Worm (Caenorhabditis elegans) whole organism, late embryonic: ENCODE data around the gene F31F7.1.

ENCODE experiments used
- C08G9.2 ChIP-seq: sonication (generic microtip); optimal IDR thresholded peaks from 2 replicates; lab custom pipeline; 2016; ENCODE audit warnings: mild to moderate bottlenecking, missing genetic modification characterization, moderate library complexity, missing compliant biosample characterization
- T23F11.4 ChIP-seq: fragments of 200-800 bp; sonication (Bioruptor generic); optimal IDR thresholded peaks from 2 replicates; lab custom pipeline; 2018; ENCODE audit warnings: mild to moderate bottlenecking, missing genetic modification characterization, missing compliant biosample characterization
- ahr-1 ChIP-seq: sonication (generic microtip); optimal IDR thresholded peaks from 2 replicates; lab custom pipeline; 2016; ENCODE audit warnings: missing genetic modification characterization, missing compliant biosample characterization
- ama-1 ChIP-seq: fragments of 150-350 bp; optimal IDR thresholded peaks from 2 replicates; lab custom pipeline; 2014
- ceh-18 ChIP-seq: sonication (generic microtip); optimal IDR thresholded peaks from 2 replicates; lab custom pipeline; 2016; ENCODE audit warnings: missing genetic modification characterization, missing compliant biosample characterization
- ceh-19 ChIP-seq: fragments of 200-800 bp; sonication (Bioruptor generic); optimal IDR thresholded peaks from 2 replicates; lab custom pipeline; 2018; ENCODE audit warnings: mild to moderate bottlenecking, missing genetic modification characterization, missing compliant biosample characterization
- ceh-2 ChIP-seq: sonication (generic microtip); optimal IDR thresholded peaks from 2 replicates; lab custom pipeline; 2016; ENCODE audit warnings: missing genotype, missing genetic modification characterization, missing compliant biosample characterization
- ceh-22 ChIP-seq: sonication (generic microtip); optimal IDR thresholded peaks from 2 replicates; lab custom pipeline; 2017; ENCODE audit warnings: missing biosample characterization, missing genetic modification characterization
- ceh-24 ChIP-seq: sonication (generic microtip); optimal IDR thresholded peaks from 2 replicates; lab custom pipeline; 2016; ENCODE audit warnings: mild to moderate bottlenecking, missing genetic modification characterization, missing compliant biosample characterization
- ceh-30 ChIP-seq: fragments of 150-350 bp; optimal IDR thresholded peaks from 2 replicates; lab custom pipeline; 2014; ENCODE audit warnings: missing biosample characterization, missing genetic modification characterization
- ceh-31 ChIP-seq: sonication (generic microtip); optimal IDR thresholded peaks from 2 replicates; lab custom pipeline; 2016; ENCODE audit warnings: missing genetic modification characterization, missing compliant biosample characterization
- ceh-45 ChIP-seq: fragments of 200-800 bp; sonication (Bioruptor generic); IDR thresholded peaks from 2 replicates; pipeline ENCODE4 v1.3.6; 2022; ENCODE audit warnings: missing genetic modification reagents, missing genetic modification characterization, missing compliant biosample characterization
- ceh-48 ChIP-seq: sonication (generic microtip); optimal IDR thresholded peaks from 2 replicates; lab custom pipeline; 2016; ENCODE audit warnings: missing genetic modification characterization, inconsistent platforms, missing compliant biosample characterization
- ceh-6 ChIP-seq: fragments of 200-800 bp; sonication (Bioruptor generic); optimal IDR thresholded peaks from 2 replicates; lab custom pipeline; 2018; ENCODE audit warnings: mild to moderate bottlenecking, missing genetic modification characterization, missing compliant biosample characterization
- ceh-9 ChIP-seq: sonication (generic microtip); optimal IDR thresholded peaks from 2 replicates; lab custom pipeline; 2016; ENCODE audit warnings: mild to moderate bottlenecking, missing genetic modification characterization, inconsistent platforms, missing compliant biosample characterization
- dmd-4 ChIP-seq: sonication (generic microtip); optimal IDR thresholded peaks from 2 replicates; lab custom pipeline; 2016; ENCODE audit warnings: borderline replicate concordance, missing genetic modification characterization, missing compliant biosample characterization
- dve-1 ChIP-seq: sonication (generic microtip); optimal IDR thresholded peaks from 2 replicates; lab custom pipeline; 2017; ENCODE audit warnings: antibody characterized with exemption, mild to moderate bottlenecking, missing genetic modification characterization, missing compliant biosample characterization
- elt-2 ChIP-seq: sonication (generic microtip); optimal IDR thresholded peaks from 2 replicates; lab custom pipeline; 2016; ENCODE audit warnings: missing genetic modification reagents, missing genetic modification characterization, missing compliant biosample characterization
- elt-4 ChIP-seq: sonication (generic microtip); optimal IDR thresholded peaks from 2 replicates; lab custom pipeline; 2016; ENCODE audit warnings: missing genetic modification characterization, missing compliant biosample characterization
- ets-4 ChIP-seq: sonication (generic microtip); optimal IDR thresholded peaks from 2 replicates; lab custom pipeline; 2016; ENCODE audit warnings: missing genetic modification characterization, missing compliant biosample characterization
- eyg-1 ChIP-seq: sonication (generic microtip); optimal IDR thresholded peaks from 2 replicates; lab custom pipeline; 2016; ENCODE audit warnings: missing genotype, missing genetic modification characterization, missing compliant biosample characterization
- fkh-10 ChIP-seq: fragments of 150-350 bp; optimal IDR thresholded peaks from 2 replicates; lab custom pipeline; 2014; ENCODE audit warnings: missing biosample characterization, missing genetic modification reagents, missing genetic modification characterization
- fkh-6 ChIP-seq: sonication (generic microtip); optimal IDR thresholded peaks from 2 replicates; lab custom pipeline; 2016; ENCODE audit warnings: missing genetic modification characterization, missing compliant biosample characterization
- hlh-13 ChIP-seq: fragments of 200-800 bp; sonication (Bioruptor generic); optimal IDR thresholded peaks from 2 replicates; lab custom pipeline; 2018; ENCODE audit warnings: mild to moderate bottlenecking, missing genetic modification characterization, missing compliant biosample characterization
- hlh-30 ChIP-seq: sonication (generic microtip); optimal IDR thresholded peaks from 2 replicates; lab custom pipeline; 2017; ENCODE audit warnings: antibody characterized with exemption, missing genetic modification characterization, missing compliant biosample characterization; ENCODE audit not compliant: insufficient read depth
- hlh-8 ChIP-seq: sonication (generic microtip); optimal IDR thresholded peaks from 2 replicates; lab custom pipeline; 2016; ENCODE audit warnings: missing genotype, missing genetic modification characterization, missing compliant biosample characterization
- madf-2 ChIP-seq: sonication (generic microtip); optimal IDR thresholded peaks from 2 replicates; lab custom pipeline; 2017; ENCODE audit warnings: missing genetic modification characterization, missing compliant biosample characterization
- mec-3 ChIP-seq: sonication (generic microtip); optimal IDR thresholded peaks from 2 replicates; lab custom pipeline; 2016; ENCODE audit warnings: borderline replicate concordance, missing genetic modification characterization, missing compliant biosample characterization
- nhr-11 ChIP-seq: fragments of 150-350 bp; optimal IDR thresholded peaks from 2 replicates; lab custom pipeline; 2014; ENCODE audit warnings: missing biosample characterization, missing genetic modification characterization
- nhr-232 ChIP-seq: sonication (generic microtip); optimal IDR thresholded peaks from 2 replicates; lab custom pipeline; 2016; ENCODE audit warnings: missing genetic modification characterization, missing compliant biosample characterization
- npax-4 ChIP-seq: sonication (generic microtip); optimal IDR thresholded peaks from 2 replicates; lab custom pipeline; 2016; ENCODE audit warnings: missing genetic modification characterization, missing compliant biosample characterization
- pha-4 ChIP-seq: fragments of 150-350 bp; optimal IDR thresholded peaks from 2 replicates; lab custom pipeline; 2018; ENCODE audit warnings: missing biosample characterization, missing genetic modification reagents, missing genetic modification characterization
- tbx-7 ChIP-seq: sonication (generic microtip); optimal IDR thresholded peaks from 2 replicates; lab custom pipeline; 2016; ENCODE audit warnings: missing genotype, missing genetic modification characterization, missing compliant biosample characterization
- ttx-3 ChIP-seq: sonication (generic microtip); optimal IDR thresholded peaks from 2 replicates; lab custom pipeline; 2016; ENCODE audit warnings: missing genetic modification reagents, missing genetic modification characterization, missing compliant biosample characterization
- unc-55 ChIP-seq: sonication (generic microtip); optimal IDR thresholded peaks from 2 replicates; lab custom pipeline; 2017; ENCODE audit warnings: missing biosample characterization, missing genetic modification reagents, missing genetic modification characterization
- zip-5 ChIP-seq: sonication (generic microtip); optimal IDR thresholded peaks from 2 replicates; lab custom pipeline; 2016; ENCODE audit warnings: missing genetic modification characterization, missing compliant biosample characterization
- ztf-16 ChIP-seq: sonication (generic microtip); optimal IDR thresholded peaks from 2 replicates; lab custom pipeline; 2017; ENCODE audit warnings: missing genetic modification characterization, missing compliant biosample characterization

The F31F7.1 gene

DNA sequence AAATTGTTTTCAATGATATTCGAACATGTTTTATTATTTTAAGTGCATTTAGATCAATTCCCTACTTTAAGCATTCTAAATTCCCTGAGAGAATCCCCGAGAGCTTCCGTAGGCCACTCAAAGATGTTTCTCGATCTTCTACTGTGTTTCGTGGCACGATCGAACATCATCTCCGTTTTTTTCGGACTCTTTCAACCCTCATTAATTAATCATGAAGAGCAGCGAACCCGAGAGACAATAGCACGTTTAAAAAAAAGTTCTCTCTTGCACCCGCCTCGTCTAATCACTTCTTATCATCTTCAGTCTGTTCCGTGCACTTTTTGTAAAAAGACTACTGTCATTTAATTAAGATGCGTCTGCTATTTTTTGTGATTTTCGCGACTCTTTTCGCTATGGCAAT lies 12.4 kb downstream of the F31F7.1 start, which contains the start of gene K12B6.11:
K12B6.11 (plus strand) TSS at position 301 of the 400 bp plus-strand sequence.
- TF ChIP-seq mec-3 (tag; lab: Kevin White, UChicago): no peak
- TF ChIP-seq ceh-19 (GFP tag; lab: Kevin White, UChicago): no peak
- no peak for TF ChIP-seq npax-4 (tag; lab: Kevin White, UChicago)
- no peak for TF ChIP-seq ama-1 (lab: Kevin White, UChicago)
- TF ChIP-seq elt-4 (tag; lab: Kevin White, UChicago): no peak
- no peak for TF ChIP-seq ahr-1 (tag; lab: Kevin White, UChicago)
- no peak for TF ChIP-seq ceh-9 (tag; lab: Kevin White, UChicago)
- TF ChIP-seq zip-5 (tag; lab: Kevin White, UChicago): no peak
- no peak for TF ChIP-seq ets-4 (tag; lab: Kevin White, UChicago)
- TF ChIP-seq fkh-6: no peak
- TF ChIP-seq unc-55 (GFP tag; lab: Kevin White, UChicago): no peak
- TF ChIP-seq ceh-45 (GFP tag; lab: Robert Waterston, UW): no peak
- no peak for TF ChIP-seq madf-2
- no peak for TF ChIP-seq ztf-16 (tag; lab: Kevin White, UChicago)
- no peak for TF ChIP-seq fkh-10 (GFP tag; lab: Kevin White, UChicago)
- TF ChIP-seq, all 69 proteins: peak for 0

DNA sequence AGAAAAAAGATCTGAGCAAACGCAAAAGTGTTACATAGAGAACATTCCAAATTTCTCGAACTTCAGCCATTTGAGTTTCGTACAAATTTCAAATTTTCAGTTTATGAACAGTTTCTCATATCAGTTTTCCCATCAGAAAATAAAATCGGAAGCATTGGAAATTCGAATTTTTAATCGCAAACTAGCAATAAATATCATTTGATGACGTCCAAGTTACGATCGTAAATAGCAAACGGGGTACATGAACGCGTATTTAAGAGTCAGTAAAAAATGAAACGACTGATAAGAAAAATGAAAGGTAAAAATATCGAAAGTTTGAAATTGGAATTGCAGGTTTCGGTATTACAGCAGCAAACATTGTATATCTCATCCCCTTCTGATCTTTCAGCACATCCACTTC lies 15.1 kb downstream of the F31F7.1 start:
- TF ChIP-seq hlh-13 (GFP tag; lab: Kevin White, UChicago) (no peak), ceh-22 (tag; lab: Kevin White, UChicago) (no peak), madf-2 (no peak), ets-4 (tag; lab: Kevin White, UChicago) (no peak), ceh-30 (tag; lab: Kevin White, UChicago) (no peak), nhr-232 (tag; lab: Kevin White, UChicago) (no peak), dmd-4 (tag; lab: Kevin White, UChicago) (no peak), ztf-16 (tag; lab: Kevin White, UChicago) (no peak)
- TF ChIP-seq, all 69 proteins: peak for 0

DNA sequence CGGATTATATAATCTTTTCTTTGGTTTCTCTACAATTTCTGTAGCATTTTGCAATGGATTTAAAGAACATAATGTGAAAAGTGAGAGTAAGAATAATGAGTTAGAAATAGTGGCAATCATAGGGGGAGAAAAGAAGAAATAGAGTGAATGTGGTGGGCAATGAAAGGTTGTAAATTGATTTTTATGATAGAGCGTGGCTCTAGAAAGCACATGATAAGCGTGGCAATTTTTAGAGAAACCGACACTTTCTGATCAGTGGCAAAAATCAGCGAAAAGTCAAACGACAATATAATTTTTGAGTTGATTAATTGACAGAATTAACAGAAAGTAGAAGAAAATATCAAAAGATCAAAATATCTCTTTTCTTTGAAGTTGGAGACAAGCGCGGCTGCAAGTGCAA lies 16.2 kb downstream of the F31F7.1 start, which contains the start of gene K12B6.9:
K12B6.9 (minus strand) TSS at position 266 of the 400 bp plus-strand sequence.
- no peak for TF ChIP-seq ceh-6 (GFP tag; lab: Kevin White, UChicago)
- TF ChIP-seq nhr-11 (tag; lab: Kevin White, UChicago): no peak
- no peak for TF ChIP-seq hlh-8
- no peak for TF ChIP-seq madf-2
- no peak for TF ChIP-seq dve-1 (tag; lab: Kevin White, UChicago)
- no peak for TF ChIP-seq ceh-31
- no peak for TF ChIP-seq C08G9.2 (tag; lab: Kevin White, UChicago)
- no peak for TF ChIP-seq ceh-2 (tag; lab: Kevin White, UChicago)

DNA sequence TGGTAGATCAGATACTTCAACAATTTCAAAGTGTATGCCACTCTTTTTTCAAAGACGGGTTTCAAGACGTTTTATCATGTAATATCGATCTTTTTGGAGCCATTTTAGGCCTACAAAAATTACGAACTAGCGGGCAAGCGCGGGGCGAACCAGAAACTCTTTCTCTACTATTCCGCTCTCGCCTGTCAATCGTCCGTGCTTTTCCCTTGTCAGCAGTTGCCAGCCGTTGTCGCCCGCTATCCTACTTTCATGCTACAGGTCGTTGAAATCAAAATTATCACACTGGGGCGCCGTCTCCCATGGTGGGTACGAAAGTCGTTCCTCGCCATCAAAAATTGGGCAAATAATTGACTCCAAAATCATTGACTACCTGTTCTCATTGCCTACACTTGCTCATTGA lies 24.8 kb downstream of the F31F7.1 start:
- TF ChIP-seq tbx-7 (tag; lab: Kevin White, UChicago): no peak
- no peak for TF ChIP-seq ceh-24 (tag; lab: Kevin White, UChicago)
- no peak for TF ChIP-seq dve-1 (tag; lab: Kevin White, UChicago)

DNA sequence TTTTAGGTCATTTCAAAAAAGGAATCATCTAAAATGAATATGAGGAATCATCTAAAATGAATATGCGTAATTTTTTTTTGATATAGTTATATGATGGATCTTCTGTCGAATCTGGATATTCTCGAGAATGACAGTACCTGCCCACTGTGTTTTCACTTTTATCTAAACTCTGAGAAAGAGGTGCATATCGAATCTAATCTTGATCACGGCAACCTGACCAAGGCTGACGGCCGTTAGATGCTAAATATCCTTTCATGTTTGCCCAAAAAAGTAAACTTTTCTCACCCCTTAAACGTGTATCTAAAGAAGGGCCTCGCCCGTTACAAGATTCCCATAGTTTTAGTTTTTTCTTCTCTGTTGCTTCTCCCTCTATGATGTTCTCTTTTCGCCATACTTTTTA lies 26.2 kb downstream of the F31F7.1 start:
- no peak for TF ChIP-seq ahr-1 (tag; lab: Kevin White, UChicago)
- no peak for TF ChIP-seq ceh-2 (tag; lab: Kevin White, UChicago)
- no peak for TF ChIP-seq hlh-30 (tag; lab: Kevin White, UChicago)
- no peak for TF ChIP-seq elt-4 (tag; lab: Kevin White, UChicago)
- TF ChIP-seq eyg-1 (tag; lab: Kevin White, UChicago): no peak
- no peak for TF ChIP-seq ttx-3 (tag; lab: Kevin White, UChicago)
- no peak for TF ChIP-seq elt-2 (tag; lab: Kevin White, UChicago)
- TF ChIP-seq pha-4: no peak
- no peak for TF ChIP-seq T23F11.4
- no peak for TF ChIP-seq ceh-48
- TF ChIP-seq ceh-18 (tag; lab: Kevin White, UChicago): no peak
- TF ChIP-seq dve-1 (tag; lab: Kevin White, UChicago): no peak
- TF ChIP-seq, all 69 proteins: peak for 0
